Worm (Caenorhabditis elegans) whole organism, L3 larva: ENCODE measurements around the gene nhr-99.

ENCODE experiments used
- aly-2 ChIP-seq: fragments of 150-350 bp; optimal IDR thresholded peaks from 2 replicates; lab custom pipeline; 2014; ENCODE audit warnings: missing biosample characterization, missing genetic modification characterization
- ceh-9 ChIP-seq: sonication (generic microtip); optimal IDR thresholded peaks from 2 replicates; lab custom pipeline; 2018; ENCODE audit warnings: missing biosample characterization, missing genetic modification characterization
- elt-1 ChIP-seq: fragments of 150-350 bp; optimal IDR thresholded peaks from 2 replicates; lab custom pipeline; 2014; ENCODE audit warnings: missing biosample characterization, missing genetic modification characterization
- eor-1 ChIP-seq, 2 experiments: fragments of 150-350 bp; optimal IDR thresholded peaks; 2 replicates each; lab custom pipeline; 2014 to 2018; ENCODE audit warnings: missing biosample characterization in 2 of 2, missing genetic modification characterization in 2 of 2
- fkh-10 ChIP-seq: sonication (generic microtip); optimal IDR thresholded peaks from 2 replicates; lab custom pipeline; 2017; ENCODE audit warnings: missing biosample characterization, missing genetic modification reagents, missing genetic modification characterization
- fkh-2 ChIP-seq: fragments of 150-350 bp; optimal IDR thresholded peaks from 2 replicates; lab custom pipeline; 2014; ENCODE audit warnings: missing biosample characterization, missing genetic modification reagents, missing genetic modification characterization
- fos-1 ChIP-seq: fragments of 150-350 bp; optimal IDR thresholded peaks from 2 replicates; lab custom pipeline; 2014; ENCODE audit warnings: missing biosample characterization, missing genetic modification characterization
- jun-1 ChIP-seq: fragments of 150-350 bp; optimal IDR thresholded peaks from 2 replicates; lab custom pipeline; 2014; ENCODE audit warnings: missing biosample characterization, missing genetic modification reagents, missing genetic modification characterization
- lin-39 ChIP-seq: fragments of 150-350 bp; optimal IDR thresholded peaks from 2 replicates; lab custom pipeline; 2018; ENCODE audit warnings: missing biosample characterization, missing genetic modification reagents, missing genetic modification characterization
- nhr-12 ChIP-seq: fragments of 150-350 bp; optimal IDR thresholded peaks from 2 replicates; lab custom pipeline; 2014; ENCODE audit warnings: missing biosample characterization, missing genetic modification characterization
- zag-1 ChIP-seq: fragments of 150-350 bp; optimal IDR thresholded peaks from 2 replicates; lab custom pipeline; 2014; ENCODE audit warnings: missing biosample characterization, missing genetic modification characterization

DNA sequence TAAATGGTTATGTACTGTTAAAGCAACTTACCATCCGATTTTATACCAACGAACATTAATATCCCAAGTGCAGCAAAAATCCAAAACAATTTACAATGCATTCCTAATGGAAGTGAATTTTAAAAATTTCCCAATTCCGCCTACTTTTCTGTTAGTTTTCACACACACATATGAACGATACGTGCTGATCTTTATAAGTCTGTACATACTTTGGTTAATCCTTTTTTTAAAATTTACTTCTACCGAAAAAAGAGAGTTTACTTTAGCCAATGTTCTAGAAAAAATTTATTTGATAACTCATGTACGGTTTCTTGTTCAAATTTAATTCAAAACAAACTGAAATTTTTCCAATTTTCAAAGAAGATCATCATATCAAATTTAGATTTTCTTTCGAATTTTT lies 50.5 kb downstream of the nhr-99 start, which contains the start of gene R11G11.16:
- TF ChIP-seq jun-1 (no peak), fos-1 (no peak), lin-39 (tag; lab: Kevin White, UChicago) (no peak), nhr-12 (no peak), fkh-10 (GFP tag; lab: Kevin White, UChicago) (no peak), fkh-2 (no peak), aly-2 (no peak), zag-1 (no peak), elt-1 (tag; lab: Kevin White, UChicago) (no peak), eor-1 (tag; optimal IDR thresholded peaks at IDR 0.05; lab: Kevin White, UChicago) (no peak), ceh-9 (tag; lab: Kevin White, UChicago) (no peak)
